Worm (Caenorhabditis elegans) whole organism, mixed stage, embryonic: Measurements from ENCODE around the gene xol-1.

Experiments
- M03D4.4 ChIP-seq: sonication (generic microtip); optimal IDR thresholded peaks from 2 replicates; lab custom pipeline; 2017; ENCODE audit warnings: mild to moderate bottlenecking, missing genetic modification characterization, missing compliant biosample characterization
- bed-3 ChIP-seq: fragments of 200-800 bp; sonication (Bioruptor generic); optimal IDR thresholded peaks from 3 replicates; lab custom pipeline; 2018; ENCODE audit warnings: mild to moderate bottlenecking, missing genetic modification characterization, moderate library complexity, missing compliant biosample characterization
- blmp-1 ChIP-seq: fragments of 150-350 bp; optimal IDR thresholded peaks from 2 replicates; lab custom pipeline; 2014; ENCODE audit warnings: missing biosample characterization, missing genetic modification characterization
- ceh-39 ChIP-seq: fragments of 150-350 bp; optimal IDR thresholded peaks from 2 replicates; lab custom pipeline; 2014; ENCODE audit warnings: missing biosample characterization, missing genetic modification characterization
- ceh-43 ChIP-seq: fragments of 200-800 bp; sonication (Bioruptor generic); optimal IDR thresholded peaks from 2 replicates; lab custom pipeline; 2018; ENCODE audit warnings: mild to moderate bottlenecking, missing genetic modification characterization, moderate library complexity, missing compliant biosample characterization
- ceh-83 ChIP-seq: fragments of 200-800 bp; sonication (Bioruptor generic); optimal IDR thresholded peaks from 2 replicates; lab custom pipeline; 2018; ENCODE audit warnings: mild to moderate bottlenecking, missing genetic modification characterization, missing compliant biosample characterization
- ces-1 ChIP-seq: fragments of 150-350 bp; optimal IDR thresholded peaks from 2 replicates; lab custom pipeline; 2014; ENCODE audit warnings: missing biosample characterization, missing genetic modification reagents, missing genetic modification characterization
- cnd-1 ChIP-seq: fragments of 200-800 bp; sonication (Bioruptor generic); optimal IDR thresholded peaks from 2 replicates; lab custom pipeline; 2018; ENCODE audit warnings: mild to moderate bottlenecking, missing genetic modification characterization, missing compliant biosample characterization
- drap-1 ChIP-seq: fragments of 200-800 bp; sonication (Bioruptor generic); optimal IDR thresholded peaks from 3 replicates; lab custom pipeline; 2018; ENCODE audit warnings: mild to moderate bottlenecking, missing genetic modification characterization, missing compliant biosample characterization
- elt-1 ChIP-seq: sonication (generic microtip); optimal IDR thresholded peaks from 2 replicates; lab custom pipeline; 2017; ENCODE audit warnings: missing genetic modification characterization, mild to moderate bottlenecking, missing compliant biosample characterization, antibody characterized with exemption, moderate library complexity, borderline replicate concordance; ENCODE audit not compliant: insufficient read depth
- elt-3 ChIP-seq: fragments of 150-350 bp; optimal IDR thresholded peaks from 2 replicates; lab custom pipeline; 2014; ENCODE audit warnings: missing biosample characterization, missing genetic modification characterization
- flh-1 ChIP-seq: fragments of 200-800 bp; sonication (Bioruptor generic); optimal IDR thresholded peaks from 2 replicates; lab custom pipeline; 2018; ENCODE audit warnings: mild to moderate bottlenecking, missing genetic modification characterization, moderate library complexity, missing compliant biosample characterization
- ham-2 ChIP-seq: fragments of 200-800 bp; sonication (Bioruptor generic); optimal IDR thresholded peaks from 2 replicates; lab custom pipeline; 2018; ENCODE audit warnings: mild to moderate bottlenecking, missing genetic modification characterization, missing compliant biosample characterization
- hlh-1 ChIP-seq: fragments of 150-350 bp; optimal IDR thresholded peaks from 2 replicates; lab custom pipeline; 2014; ENCODE audit warnings: missing biosample characterization, missing genetic modification reagents, missing genetic modification characterization
- lsy-2 ChIP-seq: fragments of 150-350 bp; optimal IDR thresholded peaks from 2 replicates; lab custom pipeline; 2014; ENCODE audit warnings: missing biosample characterization, missing genetic modification characterization
- mab-5 ChIP-seq: fragments of 150-350 bp; optimal IDR thresholded peaks from 2 replicates; lab custom pipeline; 2014; ENCODE audit warnings: missing biosample characterization, missing genetic modification characterization
- mep-1 ChIP-seq: fragments of 150-350 bp; optimal IDR thresholded peaks from 2 replicates; lab custom pipeline; 2017; ENCODE audit warnings: missing biosample characterization, missing genetic modification reagents, missing genetic modification characterization, inconsistent platforms
- mls-2 ChIP-seq: sonication (generic microtip); optimal IDR thresholded peaks from 2 replicates; lab custom pipeline; 2016; ENCODE audit warnings: mild to moderate bottlenecking, missing genetic modification characterization, moderate library complexity, missing compliant biosample characterization
- nhr-12 ChIP-seq: fragments of 150-350 bp; optimal IDR thresholded peaks from 2 replicates; lab custom pipeline; 2014; ENCODE audit warnings: missing biosample characterization, missing genetic modification characterization
- nhr-2 ChIP-seq: fragments of 150-350 bp; optimal IDR thresholded peaks from 2 replicates; lab custom pipeline; 2014; ENCODE audit warnings: missing biosample characterization, missing genetic modification characterization
- nhr-237 ChIP-seq: fragments of 150-350 bp; optimal IDR thresholded peaks from 2 replicates; lab custom pipeline; 2014; ENCODE audit warnings: missing biosample characterization, missing genetic modification characterization
- nhr-28 ChIP-seq: fragments of 150-350 bp; optimal IDR thresholded peaks from 2 replicates; lab custom pipeline; 2014; ENCODE audit warnings: missing biosample characterization, missing genetic modification characterization
- nhr-76 ChIP-seq: sonication (generic microtip); optimal IDR thresholded peaks from 2 replicates; lab custom pipeline; 2017; ENCODE audit warnings: missing biosample characterization, missing genetic modification characterization
- sem-2 ChIP-seq: fragments of 200-800 bp; sonication (Bioruptor generic); optimal IDR thresholded peaks from 2 replicates; lab custom pipeline; 2018; ENCODE audit warnings: mild to moderate bottlenecking, missing genetic modification characterization, missing compliant biosample characterization
- snpc-4 ChIP-seq: fragments of 150-350 bp; optimal IDR thresholded peaks from 2 replicates; lab custom pipeline; 2014; ENCODE audit warnings: missing biosample characterization, missing genetic modification characterization
- sptf-1 ChIP-seq: sonication (generic microtip); optimal IDR thresholded peaks from 2 replicates; lab custom pipeline; 2017; ENCODE audit warnings: mild to moderate bottlenecking, missing genetic modification characterization, moderate library complexity, missing compliant biosample characterization
- tbx-8 ChIP-seq: fragments of 200-800 bp; sonication (Bioruptor generic); optimal IDR thresholded peaks from 2 replicates; lab custom pipeline; 2018; ENCODE audit warnings: mild to moderate bottlenecking, missing genetic modification characterization, moderate library complexity, missing compliant biosample characterization
- unc-120 ChIP-seq: sonication (generic microtip); optimal IDR thresholded peaks from 2 replicates; lab custom pipeline; 2017; ENCODE audit warnings: missing genetic modification characterization, missing compliant biosample characterization; ENCODE audit not compliant: poor library complexity, severe bottlenecking
- unc-62 ChIP-seq: fragments of 150-350 bp; optimal IDR thresholded peaks from 2 replicates; lab custom pipeline; 2014; ENCODE audit warnings: missing biosample characterization, missing genetic modification reagents, missing genetic modification characterization
- ztf-11 ChIP-seq: fragments of 150-350 bp; optimal IDR thresholded peaks from 2 replicates; lab custom pipeline; 2014; ENCODE audit warnings: missing biosample characterization, missing genetic modification characterization

xol-1 gene

ce11 chrX:8053008-8053441 lies 11.9 kb downstream of the xol-1 start:
- no peak for TF ChIP-seq nhr-12
- peak; percentile 26 for TF ChIP-seq mab-5 (tag; lab: Kevin White, UChicago)
- TF ChIP-seq lsy-2 (tag; lab: Kevin White, UChicago) = no peak
- peak; percentile 15 for TF ChIP-seq sptf-1 (tag; lab: Kevin White, UChicago)
- TF ChIP-seq hlh-1 (tag; lab: Kevin White, UChicago) = peak; percentile 80
- TF ChIP-seq blmp-1 (tag; lab: Kevin White, UChicago) = no peak
- TF ChIP-seq flh-1 (GFP tag; lab: Kevin White, UChicago) = no peak
- TF ChIP-seq ceh-39 (tag; lab: Kevin White, UChicago) = no peak
- no peak for TF ChIP-seq elt-1 (tag; lab: Kevin White, UChicago)
- no peak for TF ChIP-seq nhr-237
- no peak for TF ChIP-seq ztf-11 (tag; lab: Kevin White, UChicago)
- peak; percentile 87 for TF ChIP-seq unc-120 (tag; lab: Kevin White, UChicago)
- TF ChIP-seq unc-62 (GFP tag; lab: Kevin White, UChicago) = peak; percentile 96
- TF ChIP-seq, all 35 proteins: peak for 5

DNA sequence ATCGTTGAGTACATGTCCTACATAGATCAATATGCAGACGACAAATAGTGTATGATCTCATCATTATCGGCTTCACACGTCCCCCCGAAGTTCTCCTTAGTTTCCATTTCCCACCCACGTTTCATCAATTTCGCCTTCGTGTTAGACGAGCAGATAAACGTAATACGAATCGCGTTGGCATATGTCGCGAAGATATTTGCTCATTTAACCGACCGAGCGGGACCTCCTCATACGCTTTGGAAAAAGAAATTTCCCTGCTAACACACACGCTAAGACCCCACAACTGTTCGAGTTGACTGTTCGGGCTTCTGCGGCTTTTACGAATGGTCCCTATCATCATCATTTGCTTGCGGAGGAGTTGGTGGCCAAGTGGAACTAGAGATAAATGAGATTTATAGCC lies 13.4 kb downstream of the xol-1 start:
- TF ChIP-seq unc-62 (GFP tag; lab: Kevin White, UChicago) (peak; percentile 71), mep-1 (tag; lab: Kevin White, UChicago) (no peak), unc-120 (tag; lab: Kevin White, UChicago) (peak; percentile 87), hlh-1 (tag; lab: Kevin White, UChicago) (peak; percentile 88)

ce11 chrX:8057791-8058270 lies 16.7 kb downstream of the xol-1 start, which contains the start of gene dim-1:
dim-1 (minus strand) TSS chrX:8058220.
- TF ChIP-seq unc-120 (tag; lab: Kevin White, UChicago) = peak; percentile 72
- no peak for TF ChIP-seq mls-2
- no peak for TF ChIP-seq nhr-237
- peak; percentile 52 for TF ChIP-seq ces-1 (GFP tag; lab: Kevin White, UChicago)

ce11 chrX:8059999-8060398 lies 18.9 kb downstream of the xol-1 start:
- TF ChIP-seq nhr-28 (tag; lab: Kevin White, UChicago) = no peak
- TF ChIP-seq nhr-2 (tag; lab: Kevin White, UChicago) = peak; percentile 17
- peak; percentile 1 for TF ChIP-seq ham-2
- TF ChIP-seq, all 35 proteins: peak for 2

ce11 chrX:8060823-8061222 lies 19.7 kb downstream of the xol-1 start, which contains the start of gene C18A11.3:
C18A11.3 (plus strand) TSS chrX:8061123.
- TF ChIP-seq ceh-39 (tag; lab: Kevin White, UChicago) = no peak
- no peak for TF ChIP-seq cnd-1 (tag; lab: Kevin White, UChicago)
- TF ChIP-seq nhr-28 (tag; lab: Kevin White, UChicago) = no peak
- no peak for TF ChIP-seq nhr-237
- TF ChIP-seq unc-62 (GFP tag; lab: Kevin White, UChicago) = no peak
- no peak for TF ChIP-seq elt-1 (tag; lab: Kevin White, UChicago)
- no peak for TF ChIP-seq nhr-76 (tag; lab: Kevin White, UChicago)
- TF ChIP-seq drap-1 (GFP tag; lab: Kevin White, UChicago) = no peak
- TF ChIP-seq bed-3 (GFP tag; lab: Kevin White, UChicago) = no peak
- no peak for TF ChIP-seq sem-2
- no peak for TF ChIP-seq tbx-8
- TF ChIP-seq mls-2 = no peak
- no peak for TF ChIP-seq ceh-83 (GFP tag; lab: Kevin White, UChicago)
- TF ChIP-seq blmp-1 (tag; lab: Kevin White, UChicago) = no peak
- no peak for TF ChIP-seq mep-1 (tag; lab: Kevin White, UChicago)
- TF ChIP-seq nhr-2 (tag; lab: Kevin White, UChicago) = no peak
- no peak for TF ChIP-seq nhr-12

DNA sequence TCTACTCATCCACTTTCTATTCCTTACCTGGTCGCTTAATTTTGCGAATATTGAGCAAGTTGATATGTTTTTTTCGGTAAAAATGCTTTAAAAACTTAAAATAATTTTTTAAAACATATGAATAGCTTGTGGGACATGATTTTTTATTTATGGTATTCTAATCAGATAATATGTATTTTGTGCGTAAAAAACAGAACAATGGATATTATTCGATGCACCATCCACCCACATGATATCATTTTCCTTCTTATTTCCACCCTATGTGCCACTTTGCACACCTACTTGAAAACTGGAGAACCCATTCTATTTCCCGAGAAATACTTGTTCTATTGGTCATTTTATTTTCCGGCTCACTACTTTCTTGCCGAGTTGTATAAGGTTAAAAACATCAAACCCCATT lies 26.2 kb downstream of the xol-1 start, which contains the start of gene C18A11.2:
C18A11.2 (plus strand) TSS at position 301 of the 400 bp plus-strand sequence.
- TF ChIP-seq ham-2 (no peak), cnd-1 (tag; lab: Kevin White, UChicago) (no peak), sptf-1 (tag; lab: Kevin White, UChicago) (no peak), M03D4.4 (no peak), mep-1 (tag; lab: Kevin White, UChicago) (no peak), mab-5 (tag; lab: Kevin White, UChicago) (no peak), nhr-2 (tag; lab: Kevin White, UChicago) (no peak), blmp-1 (tag; lab: Kevin White, UChicago) (no peak), unc-62 (GFP tag; lab: Kevin White, UChicago) (no peak), flh-1 (GFP tag; lab: Kevin White, UChicago) (no peak), ztf-11 (tag; lab: Kevin White, UChicago) (no peak), snpc-4 (tag; lab: Kevin White, UChicago) (no peak), ceh-43 (GFP tag; lab: Kevin White, UChicago) (no peak), elt-3 (tag; lab: Kevin White, UChicago) (no peak), sem-2 (no peak)
